Worm (Caenorhabditis elegans) whole organism, midembryonic: ENCODE measurements around the gene ncx-8.

ENCODE experiments used
- klf-2 ChIP-seq: fragments of 200-800 bp; sonication (Bioruptor generic); conservative IDR thresholded peaks from 2 replicates; pipeline ENCODE4 v1.3.6; 2022; ENCODE audit warnings: missing genetic modification reagents, missing genetic modification characterization, missing compliant biosample characterization
- ref-1 ChIP-seq: fragments of 200-800 bp; sonication (Bioruptor generic); conservative IDR thresholded peaks from 2 replicates; pipeline ENCODE4 v1.3.6; 2022; ENCODE audit warnings: missing genetic modification reagents, missing genetic modification characterization, missing compliant biosample characterization
- ztf-23 ChIP-seq: fragments of 200-800 bp; sonication (Bioruptor generic); IDR thresholded peaks from 2 replicates; pipeline ENCODE4 v1.3.6; 2022; ENCODE audit warnings: missing genetic modification reagents, missing genetic modification characterization, missing compliant biosample characterization
- ztf-29 ChIP-seq: fragments of 200-800 bp; sonication (Bioruptor generic); IDR thresholded peaks from 2 replicates; pipeline ENCODE4 v1.3.6; 2022; ENCODE audit warnings: missing genetic modification reagents, missing genetic modification characterization, missing compliant biosample characterization

DNA sequence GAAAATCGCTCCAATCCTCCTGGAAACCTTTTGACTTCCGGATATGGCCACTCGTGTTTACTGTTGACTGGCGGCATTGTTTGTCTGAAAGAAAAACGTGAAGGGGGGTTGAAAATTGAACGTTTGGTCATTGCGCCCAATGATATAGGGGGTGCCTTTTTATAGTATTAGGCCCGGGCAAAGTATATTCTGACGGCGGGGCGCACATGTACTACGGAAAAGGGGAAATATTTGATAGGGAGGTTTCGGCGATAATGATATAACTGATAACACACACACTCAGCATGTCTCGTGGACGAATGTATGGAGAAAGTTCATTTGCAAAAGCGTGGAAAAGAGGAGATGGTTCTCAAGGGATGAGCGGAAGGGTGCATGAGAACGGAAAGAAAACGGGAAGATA lies 40.6 kb upstream of the ncx-8 start, which contains the start of gene cpt-4:
- no peak for TF ChIP-seq ztf-29 (GFP tag; lab: Robert Waterston, UW)
- no peak for TF ChIP-seq klf-2 (GFP tag; lab: Robert Waterston, UW)
- no peak for TF ChIP-seq ztf-23 (GFP tag; lab: Robert Waterston, UW)
- TF ChIP-seq ref-1 (GFP tag; lab: Robert Waterston, UW) = no peak
